Worm (Caenorhabditis elegans) whole organism, late embryonic: ENCODE measurements around the gene F20E11.18.

Source experiments
- C08G9.2 ChIP-seq: sonication (generic microtip); optimal IDR thresholded peaks from 2 replicates; lab custom pipeline; 2016; ENCODE audit warnings: mild to moderate bottlenecking, missing genetic modification characterization, moderate library complexity, missing compliant biosample characterization
- F13H6.1 ChIP-seq: sonication (generic microtip); optimal IDR thresholded peaks from 2 replicates; lab custom pipeline; 2016; ENCODE audit warnings: missing genetic modification characterization, missing compliant biosample characterization
- K09A11.1 ChIP-seq: sonication (generic microtip); optimal IDR thresholded peaks from 2 replicates; lab custom pipeline; 2017; ENCODE audit warnings: antibody characterized with exemption, mild to moderate bottlenecking, missing genetic modification characterization, missing compliant biosample characterization; ENCODE audit not compliant: insufficient read depth
- Y22D7AL.16 ChIP-seq: sonication (generic microtip); optimal IDR thresholded peaks from 2 replicates; lab custom pipeline; 2016; ENCODE audit warnings: missing genetic modification characterization, missing compliant biosample characterization
- ama-1 ChIP-seq: fragments of 150-350 bp; optimal IDR thresholded peaks from 2 replicates; lab custom pipeline; 2014
- ceh-14 ChIP-seq: sonication (generic microtip); optimal IDR thresholded peaks from 2 replicates; lab custom pipeline; 2016; ENCODE audit warnings: missing genotype, missing genetic modification characterization, missing compliant biosample characterization
- ceh-19 ChIP-seq: fragments of 200-800 bp; sonication (Bioruptor generic); optimal IDR thresholded peaks from 2 replicates; lab custom pipeline; 2018; ENCODE audit warnings: mild to moderate bottlenecking, missing genetic modification characterization, missing compliant biosample characterization
- ceh-22 ChIP-seq: sonication (generic microtip); optimal IDR thresholded peaks from 2 replicates; lab custom pipeline; 2017; ENCODE audit warnings: missing biosample characterization, missing genetic modification characterization
- ceh-31 ChIP-seq: sonication (generic microtip); optimal IDR thresholded peaks from 2 replicates; lab custom pipeline; 2016; ENCODE audit warnings: missing genetic modification characterization, missing compliant biosample characterization
- ceh-45 ChIP-seq: fragments of 200-800 bp; sonication (Bioruptor generic); IDR thresholded peaks from 2 replicates; pipeline ENCODE4 v1.3.6; 2022; ENCODE audit warnings: missing genetic modification reagents, missing genetic modification characterization, missing compliant biosample characterization
- ceh-6 ChIP-seq: fragments of 200-800 bp; sonication (Bioruptor generic); optimal IDR thresholded peaks from 2 replicates; lab custom pipeline; 2018; ENCODE audit warnings: mild to moderate bottlenecking, missing genetic modification characterization, missing compliant biosample characterization
- ceh-9 ChIP-seq: sonication (generic microtip); optimal IDR thresholded peaks from 2 replicates; lab custom pipeline; 2016; ENCODE audit warnings: mild to moderate bottlenecking, missing genetic modification characterization, inconsistent platforms, missing compliant biosample characterization
- dmd-4 ChIP-seq: sonication (generic microtip); optimal IDR thresholded peaks from 2 replicates; lab custom pipeline; 2016; ENCODE audit warnings: borderline replicate concordance, missing genetic modification characterization, missing compliant biosample characterization
- dve-1 ChIP-seq: sonication (generic microtip); optimal IDR thresholded peaks from 2 replicates; lab custom pipeline; 2017; ENCODE audit warnings: antibody characterized with exemption, mild to moderate bottlenecking, missing genetic modification characterization, missing compliant biosample characterization
- eyg-1 ChIP-seq: sonication (generic microtip); optimal IDR thresholded peaks from 2 replicates; lab custom pipeline; 2016; ENCODE audit warnings: missing genotype, missing genetic modification characterization, missing compliant biosample characterization
- hlh-6 ChIP-seq: sonication (generic microtip); optimal IDR thresholded peaks from 2 replicates; lab custom pipeline; 2016; ENCODE audit warnings: missing genotype, missing genetic modification characterization, missing compliant biosample characterization
- hlh-8 ChIP-seq: sonication (generic microtip); optimal IDR thresholded peaks from 2 replicates; lab custom pipeline; 2016; ENCODE audit warnings: missing genotype, missing genetic modification characterization, missing compliant biosample characterization
- lim-6 ChIP-seq: sonication (generic microtip); optimal IDR thresholded peaks from 2 replicates; lab custom pipeline; 2016; ENCODE audit warnings: missing genetic modification characterization, missing compliant biosample characterization
- lin-11 ChIP-seq: fragments of 200-800 bp; sonication (Bioruptor generic); optimal IDR thresholded peaks from 2 replicates; lab custom pipeline; 2018; ENCODE audit warnings: mild to moderate bottlenecking, missing genetic modification characterization, missing compliant biosample characterization
- mec-3 ChIP-seq: sonication (generic microtip); optimal IDR thresholded peaks from 2 replicates; lab custom pipeline; 2016; ENCODE audit warnings: borderline replicate concordance, missing genetic modification characterization, missing compliant biosample characterization
- nfya-1 ChIP-seq: sonication (generic microtip); optimal IDR thresholded peaks from 2 replicates; lab custom pipeline; 2017; ENCODE audit warnings: missing genetic modification characterization, mild to moderate bottlenecking, missing compliant biosample characterization, antibody characterized with exemption, moderate library complexity
- nhr-11 ChIP-seq: fragments of 150-350 bp; optimal IDR thresholded peaks from 2 replicates; lab custom pipeline; 2014; ENCODE audit warnings: missing biosample characterization, missing genetic modification characterization
- npax-4 ChIP-seq: sonication (generic microtip); optimal IDR thresholded peaks from 2 replicates; lab custom pipeline; 2016; ENCODE audit warnings: missing genetic modification characterization, missing compliant biosample characterization
- odd-2 ChIP-seq: sonication (generic microtip); optimal IDR thresholded peaks from 2 replicates; lab custom pipeline; 2017; ENCODE audit warnings: antibody characterized with exemption, mild to moderate bottlenecking, missing genetic modification characterization, missing compliant biosample characterization
- pag-3 ChIP-seq: sonication (generic microtip); optimal IDR thresholded peaks from 2 replicates; lab custom pipeline; 2016; ENCODE audit warnings: missing compliant biosample characterization, missing genetic modification characterization, borderline replicate concordance
- pax-1 ChIP-seq: fragments of 150-350 bp; optimal IDR thresholded peaks from 2 replicates; lab custom pipeline; 2014; ENCODE audit warnings: missing biosample characterization, missing genetic modification characterization
- pha-2 ChIP-seq: sonication (generic microtip); optimal IDR thresholded peaks from 2 replicates; lab custom pipeline; 2017; ENCODE audit warnings: mild to moderate bottlenecking, missing genetic modification characterization, missing compliant biosample characterization
- ref-2 ChIP-seq: sonication (generic microtip); optimal IDR thresholded peaks from 2 replicates; lab custom pipeline; 2016; ENCODE audit warnings: missing genetic modification characterization, missing compliant biosample characterization
- rnt-1 ChIP-seq: sonication (generic microtip); optimal IDR thresholded peaks from 2 replicates; lab custom pipeline; 2016; ENCODE audit warnings: missing genetic modification characterization, missing compliant biosample characterization
- sdc-2 ChIP-seq: sonication (generic microtip); optimal IDR thresholded peaks from 2 replicates; lab custom pipeline; 2016; ENCODE audit warnings: missing genotype, missing genetic modification characterization, missing compliant biosample characterization
- sox-2 ChIP-seq: fragments of 200-800 bp; sonication (Bioruptor generic); IDR thresholded peaks from 2 replicates; pipeline ENCODE4 v1.3.6; 2022; ENCODE audit warnings: missing genetic modification reagents, missing genetic modification characterization, missing compliant biosample characterization
- syd-9 ChIP-seq: sonication (generic microtip); optimal IDR thresholded peaks from 2 replicates; lab custom pipeline; 2016; ENCODE audit warnings: mild to moderate bottlenecking, missing genetic modification characterization, moderate library complexity, missing compliant biosample characterization
- tbx-2 ChIP-seq: sonication (generic microtip); optimal IDR thresholded peaks from 2 replicates; lab custom pipeline; 2016; ENCODE audit warnings: missing genetic modification characterization, missing compliant biosample characterization
- unc-3 ChIP-seq, 2 experiments: fragments of 200-800 bp in 1 of 2; sonication (Bioruptor generic) in 1 of 2; sonication (generic microtip) in 1 of 2; conservative IDR thresholded peaks in 1 of 2; optimal IDR thresholded peaks in 1 of 2; 2 replicates each; pipeline versions ENCODE4 v1.3.6 to Lab custom; 2016 to 2022; ENCODE audit warnings: missing compliant biosample characterization in 2 of 2, missing genetic modification characterization in 2 of 2, missing genetic modification reagents in 1 of 2
- unc-42 ChIP-seq: sonication (generic microtip); optimal IDR thresholded peaks from 2 replicates; lab custom pipeline; 2016; ENCODE audit warnings: missing genotype, missing genetic modification characterization, missing compliant biosample characterization
- zip-5 ChIP-seq: sonication (generic microtip); optimal IDR thresholded peaks from 2 replicates; lab custom pipeline; 2016; ENCODE audit warnings: missing genetic modification characterization, missing compliant biosample characterization

F20E11.18 gene

ce11 chrV:17439406-17439805 is 3.0 kb upstream of the F20E11.18 start, which contains the start of gene srh-154:
TSS of gene srh-154 (plus strand) at chrV:17439706.
- no peak for TF ChIP-seq unc-3 (GFP tag; conservative IDR thresholded peaks at IDR 0.05; lab: Robert Waterston, UW)
- no peak for TF ChIP-seq unc-3 (tag; optimal IDR thresholded peaks at IDR 0.05; lab: Kevin White, UChicago)
- TF ChIP-seq ceh-6, result no peak
- no peak for TF ChIP-seq pag-3 (tag; lab: Kevin White, UChicago)
- TF ChIP-seq syd-9 (tag; lab: Kevin White, UChicago), result no peak
- no peak for TF ChIP-seq hlh-6
- TF ChIP-seq lim-6 (tag; lab: Kevin White, UChicago), result no peak
- no peak for TF ChIP-seq pax-1 (tag; lab: Kevin White, UChicago)

ce11 chrV:17438317-17438716 is 1.9 kb upstream of the F20E11.18 start, which contains the start of gene srsx-2:
TSS of gene srsx-2 (minus strand) at chrV:17438417.
- TF ChIP-seq pax-1 (tag; lab: Kevin White, UChicago) (no peak), K09A11.1 (tag; lab: Kevin White, UChicago) (no peak), unc-42 (tag; lab: Kevin White, UChicago) (no peak), mec-3 (no peak), pag-3 (tag; lab: Kevin White, UChicago) (no peak), dve-1 (tag; lab: Kevin White, UChicago) (no peak), ref-2 (no peak)

ce11 chrV:17430903-17431302 is 5.5 kb downstream of the F20E11.18 start, which contains the start of gene srbc-27:
TSS of gene srbc-27 (plus strand) at chrV:17431203.
- TF ChIP-seq F13H6.1 (no peak), nfya-1 (tag; lab: Kevin White, UChicago) (no peak), pha-2 (tag; lab: Kevin White, UChicago) (no peak), eyg-1 (tag; lab: Kevin White, UChicago) (no peak), pag-3 (tag; lab: Kevin White, UChicago) (no peak), ama-1 (lab: Kevin White, UChicago) (no peak), ceh-19 (GFP tag; lab: Kevin White, UChicago) (no peak), unc-42 (tag; lab: Kevin White, UChicago) (no peak), rnt-1 (no peak), tbx-2 (tag; lab: Kevin White, UChicago) (no peak)
- TF ChIP-seq, all 69 proteins: peak for 0

ce11 chrV:17430066-17430465 is 6.3 kb downstream of the F20E11.18 start, which contains the start of gene T27C5.10:
TSS of gene T27C5.10 (minus strand) at chrV:17430166.
- TF ChIP-seq ceh-14 (tag; lab: Kevin White, UChicago) (no peak), ceh-19 (GFP tag; lab: Kevin White, UChicago) (no peak), sdc-2 (no peak), ceh-45 (GFP tag; lab: Robert Waterston, UW) (no peak), ceh-31 (tag; lab: Kevin White, UChicago) (no peak), dmd-4 (tag; lab: Kevin White, UChicago) (no peak), zip-5 (tag; lab: Kevin White, UChicago) (no peak), dve-1 (tag; lab: Kevin White, UChicago) (no peak), ceh-22 (tag; lab: Kevin White, UChicago) (no peak), ref-2 (no peak), nhr-11 (tag; lab: Kevin White, UChicago) (no peak), tbx-2 (tag; lab: Kevin White, UChicago) (no peak), C08G9.2 (tag; lab: Kevin White, UChicago) (no peak), Y22D7AL.16 (tag; lab: Kevin White, UChicago) (no peak), hlh-8 (tag; lab: Kevin White, UChicago) (no peak), npax-4 (tag; lab: Kevin White, UChicago) (no peak), odd-2 (tag; lab: Kevin White, UChicago) (no peak), K09A11.1 (tag; lab: Kevin White, UChicago) (no peak)

- TF ChIP-seq sox-2 (no peak), pag-3 (tag; lab: Kevin White, UChicago) (no peak), lin-11 (no peak), pha-2 (tag; lab: Kevin White, UChicago) (no peak), ceh-9 (tag; lab: Kevin White, UChicago) (no peak)
Observed at ce11 chrV:17429262-17429661, 7.1 kb downstream of the F20E11.18 start.
